Fruit fly (Drosophila melanogaster): Measurements from ENCODE around the gene rdx.

Gene rdx

dm6 chr3R:14012478-14013146, 19.2 kb downstream of the rdx start (continued):
- TF ChIP-seq CG10267 (tag; optimal IDR thresholded peaks at IDR 0.05) (peak; percentile 88), CG2712 (tag; optimal IDR thresholded peaks at IDR 0.05) (peak; percentile 96), Adf1 (GFP tag; IDR thresholded peaks at IDR 0.05) (peak; percentile 49; the same call in 1 of the 2 replicates), Oli (tag; optimal IDR thresholded peaks at IDR 0.05) (peak; percentile 90), CG8765 (GFP tag; IDR thresholded peaks at IDR 0.05) (peak; percentile 93), fd3F (GFP tag; optimal IDR thresholded peaks at IDR 0.05) (peak; percentile 65), Myb (GFP tag; optimal IDR thresholded peaks at IDR 0.05) (peak; percentile 55), Ptx1 (GFP tag; IDR thresholded peaks at IDR 0.05) (peak; percentile 97), kay (GFP tag; optimal IDR thresholded peaks at IDR 0.05) (peak; percentile 86), CG18262 (tag; optimal IDR thresholded peaks at IDR 0.05) (peak; percentile 94), CG7987 (GFP tag; optimal IDR thresholded peaks at IDR 0.05) (peak; percentile 73), vvl (GFP tag; IDR thresholded peaks at IDR 0.05) (peak; percentile 98), Spps (tag; optimal IDR thresholded peaks at IDR 0.05) (peak; percentile 86), oc (tag; optimal IDR thresholded peaks at IDR 0.05) (peak; percentile 63), CG1529 (GFP tag; optimal IDR thresholded peaks at IDR 0.05) (peak; percentile 58), Sox102F (GFP tag; optimal IDR thresholded peaks at IDR 0.05) (peak; percentile 87), pan (optimal IDR thresholded peaks at IDR 0.05) (no peak), pan (GFP tag; optimal IDR thresholded peaks at IDR 0.05 in 1 of 2, IDR thresholded peaks at IDR 0.05 in 1 of 2) (peak in 1 of 2 experiments; percentile 97), CG3995 (GFP tag; optimal IDR thresholded peaks at IDR 0.05) (peak; percentile 11), sens-2 (GFP tag; IDR thresholded peaks at IDR 0.05) (peak; percentile 94), prd (optimal IDR thresholded peaks at IDR 0.05) (no peak), prd (GFP tag; IDR thresholded peaks at IDR 0.05) (peak; percentile 98), sim (GFP tag; IDR thresholded peaks at IDR 0.05) (peak; percentile 94), az2 (GFP tag; optimal IDR thresholded peaks at IDR 0.05) (peak; percentile 86), ci (GFP tag; IDR thresholded peaks at IDR 0.05) (peak; percentile 95), CG15696 (tag; optimal IDR thresholded peaks at IDR 0.05) (peak; percentile 85), Rfx (GFP tag; IDR thresholded peaks at IDR 0.05) (peak; percentile 97), Dad (GFP tag; optimal IDR thresholded peaks at IDR 0.05) (peak; percentile 90), CG13287 (GFP tag; IDR thresholded peaks at IDR 0.05; ENCODE audit: partially characterized antibody) (peak; percentile 36), Dip2 (GFP tag; IDR thresholded peaks at IDR 0.05) (0 out of 2 replicates have a peak, but pooled peaks have one; percentile 18), ac (GFP tag; optimal IDR thresholded peaks at IDR 0.05) (peak; percentile 48), scrt (GFP tag; optimal IDR thresholded peaks at IDR 0.05) (peak; percentile 68), CoRest (tag; optimal IDR thresholded peaks at IDR 0.05) (peak; percentile 80), stwl (tag; optimal IDR thresholded peaks at IDR 0.05) (peak; percentile 74), exex (tag; optimal IDR thresholded peaks at IDR 0.05) (peak; percentile 42), gce (GFP tag; IDR thresholded peaks at IDR 0.05) (peak; percentile 96), CG13296 (GFP tag; optimal IDR thresholded peaks at IDR 0.05) (peak; percentile 85), ERR (GFP tag; optimal IDR thresholded peaks at IDR 0.05) (peak; percentile 72), CG2875 (GFP tag; optimal IDR thresholded peaks at IDR 0.05) (peak; percentile 73), Mad (GFP tag; optimal IDR thresholded peaks at IDR 0.05) (peak; percentile 55), chn (GFP tag; optimal IDR thresholded peaks at IDR 0.05) (peak; percentile 82), CG30020 (tag; optimal IDR thresholded peaks at IDR 0.05) (peak; percentile 20), psq (GFP tag; optimal IDR thresholded peaks at IDR 0.05) (peak; percentile 30), Max (GFP tag; optimal IDR thresholded peaks at IDR 0.05) (peak; percentile 93), CG11247 (GFP tag; IDR thresholded peaks at IDR 0.05) (peak; percentile 92), CG8478 (optimal IDR thresholded peaks at IDR 0.05) (no peak), jigr1 (GFP tag; IDR thresholded peaks at IDR 0.05) (peak; percentile 92), pita (GFP tag; optimal IDR thresholded peaks at IDR 0.05) (no peak), CG11695 (GFP tag; IDR thresholded peaks at IDR 0.05) (peak; percentile 97), CG4707 (GFP tag; optimal IDR thresholded peaks at IDR 0.05) (peak; percentile 82), slou (GFP tag; optimal IDR thresholded peaks at IDR 0.05) (peak; percentile 39)

Data from whole organism, embryonic.